Fruit fly (Drosophila melanogaster): ENCODE measurements around the gene vig.

vig gene

DNA sequence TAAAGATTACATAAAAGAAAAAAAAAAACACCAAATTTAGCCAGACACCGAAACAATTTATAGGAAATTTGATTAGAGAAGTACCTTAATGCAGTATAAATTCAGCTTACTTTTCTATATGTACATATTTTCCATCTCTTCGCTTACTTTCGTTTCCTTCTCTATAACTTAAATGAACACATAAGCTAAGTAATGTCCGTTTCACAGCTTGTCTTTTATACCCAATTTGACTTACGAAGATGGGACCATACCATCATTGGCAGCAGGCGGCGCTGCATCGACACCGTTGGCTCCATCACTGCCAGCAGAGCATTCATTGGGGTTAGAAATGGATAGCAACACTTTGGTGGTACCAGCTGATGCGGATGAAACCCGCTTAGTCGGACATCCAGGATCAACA lies at the start of gene vig:
TSS of gene vig (minus strand) at position 101 of the 400 bp plus-strand sequence.
- no peak for TF ChIP-seq btn (GFP tag; optimal IDR thresholded peaks at IDR 0.05)
- TF ChIP-seq bsh (GFP tag; optimal IDR thresholded peaks at IDR 0.05): no peak
- TF ChIP-seq CG6689 (GFP tag; IDR thresholded peaks at IDR 0.05): no peak
- TF ChIP-seq danr (GFP tag; IDR thresholded peaks at IDR 0.05): no peak
- TF ChIP-seq Six4 (GFP tag; optimal IDR thresholded peaks at IDR 0.05): no peak
- TF ChIP-seq crc (GFP tag; optimal IDR thresholded peaks at IDR 0.05): no peak

DNA sequence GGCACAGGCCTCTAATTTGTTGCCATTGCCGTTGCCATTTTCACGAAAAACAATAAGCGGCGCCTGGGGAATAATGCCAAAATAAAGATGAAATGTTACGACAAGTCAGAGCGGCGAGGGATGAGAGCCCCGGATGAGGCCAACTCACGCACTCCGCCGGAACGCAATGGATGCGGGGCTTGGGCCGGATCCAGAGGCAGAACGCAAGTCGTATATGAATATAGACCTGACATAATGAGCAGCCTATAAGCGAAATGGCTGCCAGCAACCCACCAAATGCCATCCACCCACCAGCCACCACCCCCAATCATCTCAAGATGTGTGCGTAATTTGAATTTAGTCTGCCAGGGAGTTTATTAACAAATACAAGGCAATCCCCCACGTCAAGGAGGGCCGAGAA lies 48.4 kb upstream of the vig start:
- TF ChIP-seq sna (GFP tag; IDR thresholded peaks at IDR 0.05; ENCODE audit: partially characterized antibody) (no peak), abd-A (tag; optimal IDR thresholded peaks at IDR 0.05) (peak; percentile 91)

- TF ChIP-seq CG14667 (GFP tag; IDR thresholded peaks at IDR 0.05): no peak
- TF ChIP-seq CG4404 (GFP tag; IDR thresholded peaks at IDR 0.05): no peak
- no peak for TF ChIP-seq CG6683 (GFP tag; optimal IDR thresholded peaks at IDR 0.05)
- TF ChIP-seq CG6254 (GFP tag; optimal IDR thresholded peaks at IDR 0.05): no peak
- TF ChIP-seq Sox102F (GFP tag; optimal IDR thresholded peaks at IDR 0.05): no peak
- no peak for TF ChIP-seq CG1024 (GFP tag; IDR thresholded peaks at IDR 0.05)
- peak; percentile 48; the same call in 1 of the 2 replicates for TF ChIP-seq sob (GFP tag; IDR thresholded peaks at IDR 0.05)
- TF ChIP-seq CG9727 (GFP tag; optimal IDR thresholded peaks at IDR 0.05): no peak
- no peak for TF ChIP-seq da (GFP tag; optimal IDR thresholded peaks at IDR 0.05)
- TF ChIP-seq CG9437 (GFP tag; optimal IDR thresholded peaks at IDR 0.05): no peak
- TF ChIP-seq h (optimal IDR thresholded peaks at IDR 0.05): no peak
- no peak for TF ChIP-seq NC2β (GFP tag; optimal IDR thresholded peaks at IDR 0.05)
- TF ChIP-seq stc (GFP tag; IDR thresholded peaks at IDR 0.05): no peak
- no peak for TF ChIP-seq CG13775 (GFP tag; optimal IDR thresholded peaks at IDR 0.05)
- peak; percentile 98 for TF ChIP-seq stwl (tag; optimal IDR thresholded peaks at IDR 0.05)
- TF ChIP-seq ase (GFP tag; IDR thresholded peaks at IDR 0.05): no peak
- TF ChIP-seq ATbp (GFP tag; optimal IDR thresholded peaks at IDR 0.05): no peak
- TF ChIP-seq Sox100B (GFP tag; optimal IDR thresholded peaks at IDR 0.05): no peak
- no peak for TF ChIP-seq CG16779 (GFP tag; IDR thresholded peaks at IDR 0.05)
- no peak for TF ChIP-seq row (GFP tag; IDR thresholded peaks at IDR 0.05)
- no peak for TF ChIP-seq CG7271 (tag; optimal IDR thresholded peaks at IDR 0.05)
- TF ChIP-seq CG17829 (tag; optimal IDR thresholded peaks at IDR 0.05): no peak
- TF ChIP-seq Dip2 (GFP tag; IDR thresholded peaks at IDR 0.05): no peak
- peak; percentile 23 for TF ChIP-seq CG33213 (GFP tag; optimal IDR thresholded peaks at IDR 0.05)
- TF ChIP-seq Rfx (GFP tag; IDR thresholded peaks at IDR 0.05): peak; percentile 37; the same call in 1 of the 2 replicates
- TF ChIP-seq CTCF (GFP tag; optimal IDR thresholded peaks at IDR 0.05): peak; percentile 47
- no peak for TF ChIP-seq CG14860 (GFP tag; IDR thresholded peaks at IDR 0.05; ENCODE audit: partially characterized antibody)
- no peak for TF ChIP-seq CG31388 (GFP tag; optimal IDR thresholded peaks at IDR 0.05)
- no peak for TF ChIP-seq sd (tag; optimal IDR thresholded peaks at IDR 0.05)
- no peak for TF ChIP-seq Atf6 (GFP tag; IDR thresholded peaks at IDR 0.05)
- TF ChIP-seq Hmr (GFP tag; optimal IDR thresholded peaks at IDR 0.05): no peak
- peak; percentile 37 for TF ChIP-seq pzg (GFP tag; optimal IDR thresholded peaks at IDR 0.05)
- TF ChIP-seq CG15514 (GFP tag; optimal IDR thresholded peaks at IDR 0.05): peak; percentile 11
- no peak for TF ChIP-seq hkb (optimal IDR thresholded peaks at IDR 0.05)
- no peak for TF ChIP-seq hkb (GFP tag; IDR thresholded peaks at IDR 0.05)
- TF ChIP-seq CG12769 (tag; optimal IDR thresholded peaks at IDR 0.05): no peak
- TF ChIP-seq bcd (GFP tag; optimal IDR thresholded peaks at IDR 0.05): no peak
- no peak for TF ChIP-seq CG10959 (GFP tag; IDR thresholded peaks at IDR 0.05)
- TF ChIP-seq CG4820 (GFP tag; optimal IDR thresholded peaks at IDR 0.05): no peak
- no peak for TF ChIP-seq gem (tag; optimal IDR thresholded peaks at IDR 0.05)
- TF ChIP-seq jumu (GFP tag; optimal IDR thresholded peaks at IDR 0.05): no peak
- no peak for TF ChIP-seq CG11247 (GFP tag; IDR thresholded peaks at IDR 0.05)
Observed at dm6 chr2L:15117995-15118394, 47.9 kb upstream of the vig start.

Measured in whole organism, embryonic.